Fruit fly (Drosophila melanogaster): ENCODE results near the gene CG13398.

CG13398 gene

dm6 chr2L:8365701-8366643 is 49.1 kb downstream of the CG13398 start, which contains the start of gene Pp2A-29B (continued):
- TF ChIP-seq CG6175 (GFP tag; IDR thresholded peaks at IDR 0.05): no peak
- peak; percentile 100 for TF ChIP-seq CG16813 (GFP tag; IDR thresholded peaks at IDR 0.05; ENCODE audit: partially characterized antibody)
- no peak for TF ChIP-seq usp (GFP tag; optimal IDR thresholded peaks at IDR 0.05)
- TF ChIP-seq cas (GFP tag; IDR thresholded peaks at IDR 0.05): no peak
- peak; percentile 98 for TF ChIP-seq amos (GFP tag; IDR thresholded peaks at IDR 0.05; ENCODE audit: partially characterized antibody)
- TF ChIP-seq otp (GFP tag; IDR thresholded peaks at IDR 0.05): no peak
- TF ChIP-seq Optix (GFP tag; IDR thresholded peaks at IDR 0.05): no peak
- no peak for TF ChIP-seq tup (GFP tag; optimal IDR thresholded peaks at IDR 0.05)
- TF ChIP-seq CG6854 (GFP tag; optimal IDR thresholded peaks at IDR 0.05): no peak
- no peak for TF ChIP-seq fru (optimal IDR thresholded peaks at IDR 0.05)
- TF ChIP-seq CG10979 (tag; optimal IDR thresholded peaks at IDR 0.05): no peak
- peak; percentile 7 for TF ChIP-seq CG17912 (GFP tag; optimal IDR thresholded peaks at IDR 0.05)
- no peak for TF ChIP-seq CG15073 (GFP tag; optimal IDR thresholded peaks at IDR 0.05)
- no peak for TF ChIP-seq CG31365 (tag; optimal IDR thresholded peaks at IDR 0.05)
- TF ChIP-seq H15 (GFP tag; IDR thresholded peaks at IDR 0.05): no peak
- TF ChIP-seq stwl (tag; optimal IDR thresholded peaks at IDR 0.05): peak; percentile 51
- no peak for TF ChIP-seq wek (GFP tag; optimal IDR thresholded peaks at IDR 0.05)
- no peak for TF ChIP-seq run (tag; optimal IDR thresholded peaks at IDR 0.05)
- no peak for TF ChIP-seq CG2202 (tag; optimal IDR thresholded peaks at IDR 0.05)
- peak; percentile 98 for TF ChIP-seq bbx (GFP tag; IDR thresholded peaks at IDR 0.05; ENCODE audit: partially characterized antibody)
- no peak for TF ChIP-seq Adf1 (GFP tag; IDR thresholded peaks at IDR 0.05)
- TF ChIP-seq ase (GFP tag; IDR thresholded peaks at IDR 0.05): no peak
- no peak for TF ChIP-seq CG7372 (GFP tag; IDR thresholded peaks at IDR 0.05)
- peak; percentile 54 for TF ChIP-seq CG12391 (tag; optimal IDR thresholded peaks at IDR 0.05)
- no peak for TF ChIP-seq CG4820 (GFP tag; optimal IDR thresholded peaks at IDR 0.05)
- TF ChIP-seq CG3065 (GFP tag; optimal IDR thresholded peaks at IDR 0.05): no peak
- TF ChIP-seq CG31388 (GFP tag; optimal IDR thresholded peaks at IDR 0.05): no peak
- TF ChIP-seq Atf3 (GFP tag; optimal IDR thresholded peaks at IDR 0.05): peak; percentile 0
- no peak for TF ChIP-seq NK7.1 (GFP tag; optimal IDR thresholded peaks at IDR 0.05)
- TF ChIP-seq CG1792 (GFP tag; optimal IDR thresholded peaks at IDR 0.05): no peak
- TF ChIP-seq zfh2 (GFP tag; optimal IDR thresholded peaks at IDR 0.05): peak; percentile 29
- no peak for TF ChIP-seq CG31224 (GFP tag; IDR thresholded peaks at IDR 0.05)
- peak; percentile 57 for TF ChIP-seq B-H2 (GFP tag; optimal IDR thresholded peaks at IDR 0.05)
- TF ChIP-seq lmd (GFP tag; IDR thresholded peaks at IDR 0.05): no peak; the same call in 1 of the 2 replicates
- no peak for TF ChIP-seq CG10565 (GFP tag; optimal IDR thresholded peaks at IDR 0.05)
- TF ChIP-seq psq (GFP tag; optimal IDR thresholded peaks at IDR 0.05): no peak
- TF ChIP-seq unpg (GFP tag; optimal IDR thresholded peaks at IDR 0.05): no peak
- TF ChIP-seq schlank (tag; optimal IDR thresholded peaks at IDR 0.05): no peak
- TF ChIP-seq CG11560 (tag; IDR thresholded peaks at IDR 0.05): peak; percentile 89
- TF ChIP-seq Ada2b (GFP tag; IDR thresholded peaks at IDR 0.05): no peak
- TF ChIP-seq Hmr (GFP tag; optimal IDR thresholded peaks at IDR 0.05): peak; percentile 4
- TF ChIP-seq Ptx1 (GFP tag; IDR thresholded peaks at IDR 0.05): no peak
- no peak for TF ChIP-seq pita (GFP tag; optimal IDR thresholded peaks at IDR 0.05)
- no peak for TF ChIP-seq tll (GFP tag; optimal IDR thresholded peaks at IDR 0.05)
- TF ChIP-seq Bteb2 (GFP tag; optimal IDR thresholded peaks at IDR 0.05): no peak
- no peak for TF ChIP-seq CG6254 (GFP tag; optimal IDR thresholded peaks at IDR 0.05)
- peak; percentile 25 for TF ChIP-seq mam (GFP tag; optimal IDR thresholded peaks at IDR 0.05)
- no peak for TF ChIP-seq Elba2 (GFP tag; optimal IDR thresholded peaks at IDR 0.05)
- TF ChIP-seq nmo (GFP tag; optimal IDR thresholded peaks at IDR 0.05): peak; percentile 78
- no peak for TF ChIP-seq MTF-1 (GFP tag; optimal IDR thresholded peaks at IDR 0.05; ENCODE audit: borderline replicate concordance)

Measured in whole organism, embryonic.